Worm (Caenorhabditis elegans) whole organism, midembryonic: ENCODE data around the gene bud-31.
"Not testable (repeated sequence)": the region's sequence is repeated elsewhere in the genome, so short reads cannot be mapped to it uniquely, and the experiment has no call there.

ENCODE experiments used
- T22C8.4 ChIP-seq: fragments of 200-800 bp; sonication (Bioruptor generic); IDR thresholded peaks from 2 replicates; pipeline ENCODE4 v1.3.6; 2022; ENCODE audit warnings: missing genetic modification characterization, missing compliant biosample characterization
- cog-1 ChIP-seq: sonication (generic microtip); optimal IDR thresholded peaks from 2 replicates; lab custom pipeline; 2016; ENCODE audit warnings: missing genetic modification characterization, missing compliant biosample characterization
- flt-1 ChIP-seq: fragments of 200-800 bp; sonication (Bioruptor generic); IDR thresholded peaks from 2 replicates; pipeline ENCODE4 v1.3.6; 2022; ENCODE audit warnings: missing genetic modification characterization, missing compliant biosample characterization
- klf-2 ChIP-seq: fragments of 200-800 bp; sonication (Bioruptor generic); conservative IDR thresholded peaks from 2 replicates; pipeline ENCODE4 v1.3.6; 2022; ENCODE audit warnings: missing genetic modification reagents, missing genetic modification characterization, missing compliant biosample characterization
- med-1 ChIP-seq: sonication (generic microtip); optimal IDR thresholded peaks from 2 replicates; lab custom pipeline; 2017; ENCODE audit warnings: missing genetic modification characterization, mild to moderate bottlenecking, missing compliant biosample characterization, antibody characterized with exemption, missing genetic modification reagents; ENCODE audit not compliant: insufficient read depth
- ref-1 ChIP-seq: fragments of 200-800 bp; sonication (Bioruptor generic); conservative IDR thresholded peaks from 2 replicates; pipeline ENCODE4 v1.3.6; 2022; ENCODE audit warnings: missing genetic modification reagents, missing genetic modification characterization, missing compliant biosample characterization
- tab-1 ChIP-seq: fragments of 200-800 bp; sonication (Bioruptor generic); IDR thresholded peaks from 2 replicates; pipeline ENCODE4 v1.3.6; 2022; ENCODE audit warnings: missing genetic modification characterization, missing compliant biosample characterization
- ztf-23 ChIP-seq: fragments of 200-800 bp; sonication (Bioruptor generic); IDR thresholded peaks from 2 replicates; pipeline ENCODE4 v1.3.6; 2022; ENCODE audit warnings: missing genetic modification reagents, missing genetic modification characterization, missing compliant biosample characterization
- ztf-29 ChIP-seq: fragments of 200-800 bp; sonication (Bioruptor generic); IDR thresholded peaks from 2 replicates; pipeline ENCODE4 v1.3.6; 2022; ENCODE audit warnings: missing genetic modification reagents, missing genetic modification characterization, missing compliant biosample characterization

The bud-31 gene

ce11 chrIII:9697886-9698285 lies 1.6 kb upstream of the bud-31 start:
- TF ChIP-seq ref-1 (GFP tag; lab: Robert Waterston, UW) = no peak
- no peak for TF ChIP-seq ztf-23 (GFP tag; lab: Robert Waterston, UW)
- no peak for TF ChIP-seq tab-1 (GFP tag; lab: Robert Waterston, UW)
- no peak for TF ChIP-seq flt-1 (GFP tag; lab: Robert Waterston, UW)

DNA sequence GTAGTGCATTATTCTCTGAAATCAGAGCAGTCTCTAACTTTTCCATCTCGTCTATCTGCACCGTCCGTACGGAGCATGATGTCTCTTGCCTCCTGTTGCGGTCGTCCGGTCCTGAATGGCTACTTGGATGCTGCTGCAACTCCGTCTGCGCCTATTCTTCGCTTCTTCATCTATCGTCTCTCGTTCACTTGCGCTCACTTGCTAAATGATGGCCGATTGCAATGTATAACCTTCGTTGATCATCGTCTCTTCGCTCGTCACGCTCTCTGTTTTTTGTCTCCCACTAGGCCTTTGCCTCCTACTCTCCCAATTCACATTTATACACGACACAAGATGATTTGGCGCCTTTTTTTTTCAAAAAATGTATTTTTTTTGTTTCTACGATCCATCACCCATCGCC lies 1.0 kb upstream of the bud-31 start:
- TF ChIP-seq cog-1 (tag; lab: Kevin White, UChicago) (no peak), flt-1 (GFP tag; lab: Robert Waterston, UW) (peak; percentile 55; the same call in 1 of the 2 replicates)

DNA sequence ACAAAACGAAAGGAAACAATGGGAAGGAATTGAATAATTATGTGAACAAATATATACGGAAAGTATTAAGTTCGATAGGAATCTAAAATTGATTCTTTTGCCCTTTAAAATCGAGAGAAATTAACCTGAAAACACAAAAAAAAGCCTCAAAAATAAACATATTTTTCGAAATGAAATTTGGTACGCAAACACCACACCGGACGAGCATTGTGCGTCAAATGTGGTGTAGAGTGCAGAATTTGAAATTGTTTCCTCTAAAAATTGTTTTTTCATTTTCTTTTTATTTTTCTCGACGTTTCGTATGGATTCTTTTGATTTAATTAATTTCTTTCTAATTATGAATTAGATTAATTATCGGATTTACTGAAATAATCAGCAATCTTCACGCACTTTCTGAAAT lies 938 bp downstream of the bud-31 start:
- TF ChIP-seq cog-1 (tag; lab: Kevin White, UChicago) (no peak), T22C8.4 (no peak), flt-1 (GFP tag; lab: Robert Waterston, UW) (no peak)

DNA sequence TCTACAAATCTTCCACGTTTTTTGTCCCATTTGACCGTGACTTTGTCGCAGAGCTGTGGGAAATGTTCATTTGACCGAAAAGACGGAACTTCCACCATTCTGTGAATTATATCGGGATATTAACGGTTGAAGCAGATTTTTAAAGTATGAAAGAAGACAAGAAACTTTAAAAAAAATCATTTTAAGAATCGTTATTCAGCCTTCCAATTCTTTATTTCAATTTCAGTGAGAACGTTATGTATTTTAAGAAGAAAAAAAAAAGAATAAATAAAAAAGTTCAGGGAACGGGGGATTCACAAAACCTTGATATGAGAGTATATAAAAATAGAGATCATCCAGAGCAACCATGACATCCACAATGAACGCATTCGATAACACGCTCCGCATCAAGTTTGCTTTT lies 1.8 kb downstream of the bud-31 start, which contains the start of gene set-3:
set-3 (minus strand) TSS at position 101 of the 400 bp plus-strand sequence.
- no peak for TF ChIP-seq ref-1 (GFP tag; lab: Robert Waterston, UW)
- TF ChIP-seq klf-2 = no peak
- no peak for TF ChIP-seq cog-1 (tag; lab: Kevin White, UChicago)
- no peak for TF ChIP-seq ztf-29
- no peak for TF ChIP-seq med-1 (GFP tag; lab: Kevin White, UChicago)
- TF ChIP-seq T22C8.4 = no peak
- no peak for TF ChIP-seq tab-1 (GFP tag; lab: Robert Waterston, UW)
- TF ChIP-seq flt-1 (GFP tag; lab: Robert Waterston, UW) = no peak
- no peak for TF ChIP-seq ztf-23 (GFP tag; lab: Robert Waterston, UW)

DNA sequence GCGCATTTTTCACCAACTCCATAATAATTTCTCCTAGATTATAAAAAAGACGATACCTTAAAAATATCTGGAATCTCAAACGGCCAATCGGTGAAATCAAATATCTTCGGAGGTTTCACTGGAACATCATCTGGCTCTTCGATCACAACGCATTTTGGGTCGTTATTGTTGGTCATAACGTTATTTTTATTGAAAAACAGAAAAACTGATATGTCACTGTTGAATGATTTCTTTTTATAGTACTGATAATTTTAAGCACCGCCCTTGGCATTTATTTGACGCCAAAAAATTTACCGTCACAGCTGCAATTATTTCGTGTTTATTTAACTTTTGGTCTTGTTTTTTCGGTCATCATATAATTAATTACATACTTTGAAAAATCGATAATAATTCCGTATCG lies 6.3 kb downstream of the bud-31 start, which contains the start of gene best-5:
best-5 (minus strand) TSS at position 210 of the 400 bp plus-strand sequence.
- TF ChIP-seq ztf-29 = no peak
- no peak for TF ChIP-seq ref-1 (GFP tag; lab: Robert Waterston, UW)
- no peak for TF ChIP-seq cog-1 (tag; lab: Kevin White, UChicago)
- no peak for TF ChIP-seq klf-2
- no peak for TF ChIP-seq T22C8.4
- no peak for TF ChIP-seq flt-1 (GFP tag; lab: Robert Waterston, UW)
- TF ChIP-seq tab-1 (GFP tag; lab: Robert Waterston, UW) = no peak
- TF ChIP-seq med-1 (GFP tag; lab: Kevin White, UChicago) = no peak
- TF ChIP-seq ztf-23 (GFP tag; lab: Robert Waterston, UW) = no peak

- TF ChIP-seq flt-1 (GFP tag; lab: Robert Waterston, UW) = no peak
- TF ChIP-seq tab-1 (GFP tag; lab: Robert Waterston, UW) = no peak
- no peak for TF ChIP-seq klf-2
- no peak for TF ChIP-seq ztf-23 (GFP tag; lab: Robert Waterston, UW)
- TF ChIP-seq T22C8.4 = no peak
- no peak for TF ChIP-seq cog-1 (tag; lab: Kevin White, UChicago)
- TF ChIP-seq ref-1 (GFP tag; lab: Robert Waterston, UW) = no peak
- TF ChIP-seq med-1 (GFP tag; lab: Kevin White, UChicago) = no peak
- TF ChIP-seq ztf-29 = no peak
These were observed 6.9 kb downstream of the bud-31 start for ce11 chrIII:9689377-9689776.

DNA sequence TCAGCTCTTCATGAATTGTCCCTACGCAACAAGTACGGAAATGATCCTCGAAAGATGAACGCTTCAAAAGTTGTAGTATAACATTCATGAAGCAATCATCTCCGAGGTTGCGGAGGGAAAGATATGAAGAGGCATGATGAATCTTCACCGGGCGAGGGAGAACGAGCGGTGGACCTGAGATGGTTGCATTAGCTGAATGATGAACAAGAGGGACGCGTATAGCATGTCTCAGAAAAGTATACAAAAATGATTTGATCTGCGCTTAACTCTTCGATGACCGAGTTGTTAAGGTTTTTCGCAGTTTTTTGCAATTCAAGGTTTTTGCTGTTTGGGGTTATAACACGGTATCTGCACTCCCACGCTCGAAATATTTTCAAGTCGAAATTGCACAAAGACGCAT lies 10.4 kb downstream of the bud-31 start, which contains the start of gene C07A9.10:
C07A9.10 (minus strand) TSS at position 101 of the 400 bp plus-strand sequence.
- TF ChIP-seq flt-1 (GFP tag; lab: Robert Waterston, UW) (no peak), klf-2 (no peak), ztf-29 (no peak), T22C8.4 (no peak), tab-1 (GFP tag; lab: Robert Waterston, UW) (no peak), med-1 (GFP tag; lab: Kevin White, UChicago) (no peak), ztf-23 (GFP tag; lab: Robert Waterston, UW) (no peak), cog-1 (tag; lab: Kevin White, UChicago) (no peak), ref-1 (GFP tag; lab: Robert Waterston, UW) (no peak)

- not testable (repeated sequence) for TF ChIP-seq klf-2; med-1 (GFP tag; lab: Kevin White, UChicago); T22C8.4
These were observed 13.6 kb downstream of the bud-31 start, which contains the start of gene C07A9.5 for ce11 chrIII:9682729-9683128. TSS of gene C07A9.5 (minus strand) at chrIII:9682829.

- not testable (repeated sequence) for TF ChIP-seq ztf-23 (GFP tag; lab: Robert Waterston, UW); flt-1 (GFP tag; lab: Robert Waterston, UW); cog-1 (tag; lab: Kevin White, UChicago)
These were observed 15.1 kb downstream of the bud-31 start, which contains the start of gene C07A9.13 for ce11 chrIII:9681206-9681605. TSS of gene C07A9.13 (minus strand) at chrIII:9681306.

- TF ChIP-seq cog-1 (tag; lab: Kevin White, UChicago) = no peak
- TF ChIP-seq klf-2 = no peak
- no peak for TF ChIP-seq tab-1 (GFP tag; lab: Robert Waterston, UW)
- no peak for TF ChIP-seq T22C8.4
- no peak for TF ChIP-seq flt-1 (GFP tag; lab: Robert Waterston, UW)
- TF ChIP-seq ztf-29 = no peak
- no peak for TF ChIP-seq ztf-23 (GFP tag; lab: Robert Waterston, UW)
- no peak for TF ChIP-seq ref-1 (GFP tag; lab: Robert Waterston, UW)
- TF ChIP-seq med-1 (GFP tag; lab: Kevin White, UChicago) = no peak
These were observed 17.5 kb downstream of the bud-31 start, which contains the start of gene ugt-60 for ce11 chrIII:9678819-9679218. TSS of gene ugt-60 (minus strand) at chrIII:9679051.
